Fruit fly (Drosophila melanogaster) whole organism, prepupa: ENCODE data around the gene CG31089.

Source experiments
- CG11294 ChIP-seq: fragments of 200-800 bp; sonication (Bioruptor generic); IDR thresholded peaks from 2 replicates; pipeline ENCODE4 v1.3.6; 2022; ENCODE audit warnings: missing biosample characterization, missing genetic modification characterization
- CG11902 ChIP-seq: fragments of 200-800 bp; sonication (Bioruptor generic); optimal IDR thresholded peaks from 3 replicates; lab custom pipeline; 2016; ENCODE audit warnings: missing biosample characterization, missing genetic modification characterization
- CG1621 ChIP-seq: fragments of 200-800 bp; sonication (Bioruptor generic); optimal IDR thresholded peaks from 3 replicates; lab custom pipeline; 2018; ENCODE audit warnings: missing biosample characterization, mild to moderate bottlenecking, missing genetic modification characterization
- CG31627 ChIP-seq: fragments of 200-800 bp; sonication (Bioruptor generic); optimal IDR thresholded peaks from 3 replicates; lab custom pipeline; 2016; ENCODE audit warnings: missing biosample characterization, missing genetic modification characterization
- CG32006 ChIP-seq: fragments of 200-800 bp; sonication (Bioruptor generic); optimal IDR thresholded peaks from 3 replicates; lab custom pipeline; 2017; ENCODE audit warnings: missing biosample characterization, mild to moderate bottlenecking, missing genetic modification characterization
- CG34406 ChIP-seq: fragments of 200-800 bp; sonication (Bioruptor generic); optimal IDR thresholded peaks from 3 replicates; lab custom pipeline; 2016; ENCODE audit warnings: missing biosample characterization, missing genetic modification characterization
- CG3919 ChIP-seq: fragments of 200-800 bp; sonication (Bioruptor generic); optimal IDR thresholded peaks from 3 replicates; lab custom pipeline; 2016; ENCODE audit warnings: missing biosample characterization, missing genetic modification characterization
- CG6163 ChIP-seq: fragments of 200-800 bp; sonication (Bioruptor generic); IDR thresholded peaks from 3 replicates; pipeline ENCODE4 v1.3.6; 2022; ENCODE audit warnings: missing biosample characterization, missing genetic modification characterization
- CG6276 ChIP-seq: fragments of 200-800 bp; sonication (Bioruptor generic); optimal IDR thresholded peaks from 2 replicates; lab custom pipeline; 2017; ENCODE audit warnings: missing biosample characterization, mild to moderate bottlenecking, missing genetic modification characterization
- CG8319 ChIP-seq: fragments of 200-800 bp; sonication (Bioruptor generic); optimal IDR thresholded peaks from 3 replicates; lab custom pipeline; 2016; ENCODE audit warnings: missing biosample characterization, missing genetic modification characterization
- CG8632 ChIP-seq: fragments of 200-800 bp; sonication (Bioruptor generic); optimal IDR thresholded peaks from 3 replicates; lab custom pipeline; 2016; ENCODE audit warnings: missing biosample characterization, missing genetic modification characterization
- CG9139 ChIP-seq: fragments of 200-800 bp; sonication (Bioruptor generic); optimal IDR thresholded peaks from 3 replicates; lab custom pipeline; 2017; ENCODE audit warnings: missing biosample characterization, mild to moderate bottlenecking, missing genetic modification characterization
- Eip75B ChIP-seq: fragments of 200-800 bp; sonication (Bioruptor generic); optimal IDR thresholded peaks from 3 replicates; lab custom pipeline; 2016; ENCODE audit warnings: missing biosample characterization, missing genetic modification characterization
- Eip93F ChIP-seq: fragments of 200-800 bp; sonication (Bioruptor generic); optimal IDR thresholded peaks from 2 replicates; lab custom pipeline; 2016; ENCODE audit warnings: missing biosample characterization, mild to moderate bottlenecking, missing genetic modification characterization
- Ets21C ChIP-seq: fragments of 200-800 bp; sonication (Bioruptor generic); optimal IDR thresholded peaks from 3 replicates; lab custom pipeline; 2016; ENCODE audit warnings: missing biosample characterization, missing genetic modification characterization
- Gug ChIP-seq: fragments of 200-800 bp; sonication (Bioruptor generic); IDR thresholded peaks from 2 replicates; pipeline ENCODE4 v1.3.6; 2022; ENCODE audit warnings: missing biosample characterization, missing genetic modification characterization
- Hr38 ChIP-seq: sonication (Bioruptor generic); optimal IDR thresholded peaks from 2 replicates; lab custom pipeline; 2016; ENCODE audit warnings: missing biosample characterization, missing genetic modification characterization
- OdsH ChIP-seq: fragments of 200-800 bp; sonication (Bioruptor generic); optimal IDR thresholded peaks from 3 replicates; lab custom pipeline; 2016; ENCODE audit warnings: missing biosample characterization, missing genetic modification characterization
- Smox ChIP-seq: fragments of 200-800 bp; sonication (Bioruptor generic); optimal IDR thresholded peaks from 3 replicates; lab custom pipeline; 2016; ENCODE audit warnings: missing biosample characterization, missing genetic modification characterization
- Sox14 ChIP-seq: fragments of 200-800 bp; sonication (Bioruptor generic); optimal IDR thresholded peaks from 3 replicates; lab custom pipeline; 2016; ENCODE audit warnings: missing biosample characterization, missing genetic modification characterization
- achi ChIP-seq: fragments of 200-800 bp; sonication (Bioruptor generic); optimal IDR thresholded peaks from 3 replicates; lab custom pipeline; 2016; ENCODE audit warnings: missing biosample characterization, missing genetic modification characterization
- cyc ChIP-seq: fragments of 200-800 bp; sonication (Bioruptor generic); optimal IDR thresholded peaks from 3 replicates; lab custom pipeline; 2016; ENCODE audit warnings: missing biosample characterization, missing genetic modification characterization
- dsx ChIP-seq: fragments of 200-800 bp; optimal IDR thresholded peaks from 3 replicates; lab custom pipeline; 2019; ENCODE audit warnings: missing biosample characterization, mild to moderate bottlenecking, missing genetic modification characterization, moderate library complexity; ENCODE audit not compliant: poor library complexity, severe bottlenecking
- fd59A ChIP-seq: fragments of 200-800 bp; sonication (Bioruptor generic); optimal IDR thresholded peaks from 2 replicates; lab custom pipeline; 2017; ENCODE audit warnings: missing biosample characterization, mild to moderate bottlenecking, missing genetic modification characterization, missing genetic modification reagents
- fkh ChIP-seq: fragments of 200-800 bp; sonication (Bioruptor generic); optimal IDR thresholded peaks from 3 replicates; lab custom pipeline; 2017; ENCODE audit warnings: missing biosample characterization, mild to moderate bottlenecking, missing genetic modification characterization, moderate library complexity
- net ChIP-seq: fragments of 200-800 bp; sonication (Bioruptor generic); optimal IDR thresholded peaks from 3 replicates; lab custom pipeline; 2016; ENCODE audit warnings: missing biosample characterization, missing genetic modification characterization
- salr ChIP-seq, 2 experiments: fragments of 200-800 bp; sonication (Bioruptor generic); optimal IDR thresholded peaks; 3 replicates each; lab custom pipeline; 2016 to 2018; ENCODE audit warnings: missing biosample characterization in 2 of 2, missing genetic modification characterization in 2 of 2, mild to moderate bottlenecking in 1 of 2
- spab ChIP-seq: fragments of 200-800 bp; sonication (Bioruptor generic); optimal IDR thresholded peaks from 2 replicates; lab custom pipeline; 2017; ENCODE audit warnings: missing biosample characterization, mild to moderate bottlenecking, missing genetic modification characterization, missing genetic modification reagents
- ss ChIP-seq, 2 experiments: fragments of 200-800 bp; sonication (Bioruptor generic); optimal IDR thresholded peaks; 2 replicates in 1 of 2; 3 replicates in 1 of 2; lab custom pipeline; 2017 to 2018; ENCODE audit warnings: mild to moderate bottlenecking in 2 of 2, missing biosample characterization in 2 of 2, missing genetic modification characterization in 2 of 2, moderate library complexity in 1 of 2
- svp ChIP-seq: fragments of 200-800 bp; sonication (Bioruptor generic); peaks from one replicate; lab custom pipeline; 2016; ENCODE audit warnings: missing biosample characterization, missing genetic modification characterization

Gene CG31089

dm6 chr3R:25888307-25889075 is 14.0 kb upstream of the CG31089 start, which contains the start of gene Lnk (continued):
- TF ChIP-seq svp (GFP tag; lab: Kevin White, UChicago) (no peak), OdsH (GFP tag; lab: Kevin White, UChicago) (no peak), cyc (GFP tag; lab: Kevin White, UChicago) (no peak), CG1621 (tag; lab: Kevin White, UChicago) (no peak), CG11294 (GFP tag; lab: Robert Waterston, UW) (no peak), CG32006 (GFP tag; lab: Kevin White, UChicago) (no peak), salr (GFP tag; optimal IDR thresholded peaks at IDR 0.05; lab: Kevin White, UChicago) (no peak), CG8632 (no peak), Smox (GFP tag; lab: Kevin White, UChicago) (no peak)
- TF ChIP-seq, all 60 proteins: peak for 15

DNA sequence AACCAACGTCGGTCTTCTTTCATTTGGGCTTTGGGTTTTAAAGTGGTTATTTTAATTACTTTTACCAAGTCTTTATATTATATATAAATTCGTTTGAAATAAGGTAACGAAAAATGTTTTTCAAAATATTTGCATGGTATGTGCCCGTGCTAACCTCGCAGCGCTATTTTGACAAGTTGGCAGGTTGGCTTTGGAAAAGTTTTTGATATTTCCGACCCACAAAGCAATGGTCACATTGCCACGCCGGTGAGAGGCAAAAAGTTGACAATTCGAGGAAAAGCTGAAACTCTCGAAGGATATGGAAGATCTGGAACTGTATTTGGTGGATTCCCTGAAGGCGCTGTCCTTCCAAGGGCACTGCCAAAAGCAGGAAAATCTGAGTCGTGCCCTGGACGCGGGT is 9.2 kb upstream of the CG31089 start, which contains the start of gene CG5913:
Gene CG5913, plus strand, starts transcription at position 224 of the 400 bp plus-strand sequence.
- TF ChIP-seq fd59A (GFP tag; lab: Kevin White, UChicago), result no peak
- TF ChIP-seq CG31627, result no peak
- no peak for TF ChIP-seq Gug (GFP tag; lab: Robert Waterston, UW)
- TF ChIP-seq achi, result no peak
- TF ChIP-seq OdsH (GFP tag; lab: Kevin White, UChicago), result no peak
- no peak for TF ChIP-seq CG9139 (GFP tag; lab: Kevin White, UChicago)
- TF ChIP-seq CG6163 (GFP tag; lab: Robert Waterston, UW), result no peak
- TF ChIP-seq Ets21C (GFP tag; lab: Kevin White, UChicago), result no peak
- TF ChIP-seq Sox14 (GFP tag; lab: Kevin White, UChicago), result no peak
- TF ChIP-seq CG11294 (GFP tag; lab: Robert Waterston, UW), result no peak
- TF ChIP-seq Eip93F (GFP tag; lab: Kevin White, UChicago), result no peak

DNA sequence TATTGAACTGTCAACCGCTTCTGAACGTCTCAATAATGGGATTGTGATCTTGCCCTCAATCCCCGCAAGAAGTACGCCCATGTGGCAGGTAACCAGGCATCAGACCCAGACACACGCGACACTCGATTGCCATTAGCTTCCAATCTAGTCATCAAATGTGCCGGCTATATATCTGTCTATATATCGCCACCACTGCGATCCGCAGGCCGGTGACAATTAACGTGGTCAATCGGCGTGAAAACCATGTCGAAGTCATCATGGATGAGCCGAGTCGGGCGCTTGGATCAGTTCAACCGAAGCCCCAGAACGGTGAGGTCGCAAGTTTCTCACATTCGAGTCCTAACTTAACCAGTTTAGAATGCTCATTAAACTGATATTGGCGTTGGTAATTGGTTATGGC is 6.9 kb upstream of the CG31089 start, which contains the start of gene Sodq:
Gene Sodq, plus strand, starts transcription at position 301 of the 400 bp plus-strand sequence.
- TF ChIP-seq CG32006 (GFP tag; lab: Kevin White, UChicago) (no peak), spab (GFP tag; lab: Kevin White, UChicago) (no peak), cyc (GFP tag; lab: Kevin White, UChicago) (no peak), Smox (GFP tag; lab: Kevin White, UChicago) (no peak), dsx (GFP tag; lab: Kevin White, UChicago) (no peak), Eip93F (GFP tag; lab: Kevin White, UChicago) (no peak), CG6276 (GFP tag; lab: Kevin White, UChicago) (no peak), CG34406 (GFP tag; lab: Kevin White, UChicago) (no peak), CG11902 (GFP tag; lab: Kevin White, UChicago) (no peak), Hr38 (GFP tag; lab: Kevin White, UChicago) (no peak), Eip75B (GFP tag; lab: Kevin White, UChicago) (no peak)

dm6 chr3R:25897176-25897575 is 5.3 kb upstream of the CG31089 start, which contains the start of gene Mco3:
TSS of gene Mco3 (plus strand) at chr3R:25897476.
- TF ChIP-seq CG8319 (GFP tag; lab: Kevin White, UChicago) (no peak), Gug (GFP tag; lab: Robert Waterston, UW) (no peak), net (GFP tag; lab: Kevin White, UChicago) (no peak), CG6163 (GFP tag; lab: Robert Waterston, UW) (no peak), fkh (GFP tag; lab: Kevin White, UChicago) (no peak), CG3919 (GFP tag; lab: Kevin White, UChicago) (no peak), ss (GFP tag; optimal IDR thresholded peaks at IDR 0.05; lab: Kevin White, UChicago) (no peak), CG11294 (GFP tag; lab: Robert Waterston, UW) (no peak), salr (GFP tag; optimal IDR thresholded peaks at IDR 0.05; lab: Kevin White, UChicago) (no peak), Smox (GFP tag; lab: Kevin White, UChicago) (no peak), fd59A (GFP tag; lab: Kevin White, UChicago) (no peak), Ets21C (GFP tag; lab: Kevin White, UChicago) (no peak)
- TF ChIP-seq, all 60 proteins: peak for 0
